Worm (Caenorhabditis elegans) whole organism, late embryonic: ENCODE measurements around the gene srh-127.

Experiments used
- Y22D7AL.16 ChIP-seq: sonication (generic microtip); optimal IDR thresholded peaks from 2 replicates; lab custom pipeline; 2016; ENCODE audit warnings: missing genetic modification characterization, missing compliant biosample characterization
- ahr-1 ChIP-seq: sonication (generic microtip); optimal IDR thresholded peaks from 2 replicates; lab custom pipeline; 2016; ENCODE audit warnings: missing genetic modification characterization, missing compliant biosample characterization
- elt-2 ChIP-seq: sonication (generic microtip); optimal IDR thresholded peaks from 2 replicates; lab custom pipeline; 2016; ENCODE audit warnings: missing genetic modification reagents, missing genetic modification characterization, missing compliant biosample characterization
- fkh-10 ChIP-seq: fragments of 150-350 bp; optimal IDR thresholded peaks from 2 replicates; lab custom pipeline; 2014; ENCODE audit warnings: missing biosample characterization, missing genetic modification reagents, missing genetic modification characterization

DNA sequence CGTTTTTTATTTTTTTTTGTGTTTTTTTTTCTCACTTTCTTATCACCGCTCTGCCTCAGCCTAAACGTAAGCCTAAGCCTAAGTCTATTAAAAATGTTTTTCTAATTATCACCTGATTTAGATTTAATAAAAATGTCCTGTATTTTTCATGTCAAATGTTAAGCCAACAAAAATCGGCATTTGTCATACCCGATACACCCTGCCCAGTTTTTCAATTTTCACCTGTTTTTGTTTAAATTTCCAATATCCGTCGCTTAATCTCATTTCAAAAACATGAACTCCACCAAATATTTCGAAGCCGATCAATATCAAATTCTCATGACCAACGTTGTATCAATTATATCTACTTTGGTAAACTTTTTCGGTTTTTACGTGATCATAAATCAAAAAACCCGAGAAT lies 38.2 kb downstream of the srh-127 start, which contains the start of gene C31B8.1:
- TF ChIP-seq fkh-10 (GFP tag; lab: Kevin White, UChicago): no peak
- TF ChIP-seq Y22D7AL.16 (tag; lab: Kevin White, UChicago): no peak
- no peak for TF ChIP-seq elt-2 (tag; lab: Kevin White, UChicago)
- no peak for TF ChIP-seq ahr-1 (tag; lab: Kevin White, UChicago)
